Fruit fly (Drosophila melanogaster): ENCODE results near the gene escl.

The escl gene

DNA sequence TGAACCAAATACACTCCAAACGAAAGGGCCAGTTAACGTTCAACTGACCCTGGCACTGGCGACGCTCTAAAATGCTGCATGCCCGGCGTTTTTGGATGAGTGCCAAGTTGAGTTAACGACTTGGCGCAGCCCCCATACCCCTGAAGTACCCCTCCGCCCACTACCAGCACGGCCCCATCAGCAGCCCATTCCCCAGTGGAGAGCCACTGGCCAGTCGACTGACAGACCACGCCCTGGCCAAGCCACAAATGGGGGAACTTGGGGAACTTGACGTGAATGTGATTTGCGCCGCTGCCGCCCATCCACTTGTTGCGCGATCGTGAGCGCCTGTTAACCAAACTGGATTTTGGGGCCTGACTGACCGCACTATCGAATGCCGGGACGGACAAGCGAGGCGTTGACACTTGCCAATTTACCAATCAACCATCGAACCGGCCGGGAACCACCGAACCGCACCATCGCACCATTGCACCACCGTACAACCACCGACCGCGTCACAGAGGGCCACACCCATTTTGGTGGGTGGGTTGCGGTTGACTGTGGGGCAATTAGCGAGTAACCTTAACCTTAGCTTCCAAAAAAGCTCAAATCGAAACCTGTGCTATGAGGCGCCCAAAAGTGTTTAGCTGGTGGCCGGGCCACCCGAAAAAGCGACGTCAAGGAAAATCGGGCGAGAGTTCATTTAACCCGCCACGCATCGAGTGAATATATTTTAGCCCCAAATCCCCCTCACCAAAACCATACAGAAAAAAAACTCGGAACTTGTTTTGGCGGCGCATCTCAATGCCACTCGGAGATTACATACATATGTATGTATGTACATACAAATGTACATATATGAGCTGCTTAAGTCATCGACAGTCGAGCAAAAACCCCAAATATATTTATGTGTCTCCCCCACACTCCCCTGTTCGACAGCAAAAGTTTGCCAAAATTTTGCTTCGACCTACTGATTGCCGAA lies 15.0 kb downstream of the escl start (continued):
- TF ChIP-seq CG1529 (GFP tag; optimal IDR thresholded peaks at IDR 0.05) (no peak), CG10147 (GFP tag; optimal IDR thresholded peaks at IDR 0.05) (no peak), CHES-1-like (GFP tag; optimal IDR thresholded peaks at IDR 0.05) (no peak), fru (optimal IDR thresholded peaks at IDR 0.05) (no peak), zfh2 (GFP tag; optimal IDR thresholded peaks at IDR 0.05) (no peak), Mrtf (GFP tag; IDR thresholded peaks at IDR 0.05) (no peak), Elba2 (GFP tag; optimal IDR thresholded peaks at IDR 0.05) (no peak), Abd-B (GFP tag; optimal IDR thresholded peaks at IDR 0.05) (peak; percentile 81), inv (GFP tag; IDR thresholded peaks at IDR 0.05; ENCODE audit: partially characterized antibody) (no peak), cg (GFP tag; optimal IDR thresholded peaks at IDR 0.05) (no peak), Pdp1 (GFP tag; optimal IDR thresholded peaks at IDR 0.05) (peak in 1 of 2 experiments; percentile 20), HLH4C (GFP tag; IDR thresholded peaks at IDR 0.05; ENCODE audit: partially characterized antibody) (no peak), Chrac-16 (GFP tag; optimal IDR thresholded peaks at IDR 0.05) (no peak), CG12769 (tag; optimal IDR thresholded peaks at IDR 0.05) (peak; percentile 100), CG2202 (tag; optimal IDR thresholded peaks at IDR 0.05) (no peak), grn (GFP tag; optimal IDR thresholded peaks at IDR 0.05) (no peak), schlank (tag; optimal IDR thresholded peaks at IDR 0.05) (no peak), cwo (GFP tag; optimal IDR thresholded peaks at IDR 0.05) (peak; percentile 84), scrt (GFP tag; optimal IDR thresholded peaks at IDR 0.05) (no peak), CG18011 (GFP tag; optimal IDR thresholded peaks at IDR 0.05) (no peak), Awh (GFP tag; IDR thresholded peaks at IDR 0.05) (no peak), mld (GFP tag; IDR thresholded peaks at IDR 0.05; ENCODE audit: partially characterized antibody) (no peak), CG9817 (tag; optimal IDR thresholded peaks at IDR 0.05) (no peak), Atf6 (GFP tag; IDR thresholded peaks at IDR 0.05) (no peak), CG34224 (GFP tag; IDR thresholded peaks at IDR 0.05; ENCODE audit: partially characterized antibody) (no peak), CG11247 (GFP tag; IDR thresholded peaks at IDR 0.05) (no peak), CG11723 (GFP tag; optimal IDR thresholded peaks at IDR 0.05) (no peak), CG12744 (GFP tag; optimal IDR thresholded peaks at IDR 0.05) (no peak), stc (GFP tag; IDR thresholded peaks at IDR 0.05) (no peak), CG7372 (GFP tag; IDR thresholded peaks at IDR 0.05) (no peak), CG10267 (tag; optimal IDR thresholded peaks at IDR 0.05) (no peak), ac (GFP tag; optimal IDR thresholded peaks at IDR 0.05) (no peak), ab (GFP tag; optimal IDR thresholded peaks at IDR 0.05) (no peak), tx (GFP tag; optimal IDR thresholded peaks at IDR 0.05) (no peak), pita (GFP tag; optimal IDR thresholded peaks at IDR 0.05) (no peak), org-1 (GFP tag; optimal IDR thresholded peaks at IDR 0.05) (peak; percentile 28), CG4854 (GFP tag; optimal IDR thresholded peaks at IDR 0.05) (no peak), CG14014 (GFP tag; IDR thresholded peaks at IDR 0.05) (no peak), ewg (GFP tag; optimal IDR thresholded peaks at IDR 0.05) (no peak), CG10565 (GFP tag; optimal IDR thresholded peaks at IDR 0.05) (no peak), Trl (optimal IDR thresholded peaks at IDR 0.05) (no peak), Trl (GFP tag; optimal IDR thresholded peaks at IDR 0.05) (no peak), D19A (tag; optimal IDR thresholded peaks at IDR 0.05) (no peak), p53 (GFP tag; optimal IDR thresholded peaks at IDR 0.05) (no peak), D19B (GFP tag; optimal IDR thresholded peaks at IDR 0.05) (no peak), Vsx1 (GFP tag; optimal IDR thresholded peaks at IDR 0.05) (peak; percentile 86), CG5180 (GFP tag; optimal IDR thresholded peaks at IDR 0.05) (peak; percentile 36), dmrt11E (tag; optimal IDR thresholded peaks at IDR 0.05) (no peak), CG17385 (GFP tag; optimal IDR thresholded peaks at IDR 0.05) (no peak)

All from whole organism, embryonic.